Worm (Caenorhabditis elegans): Measurements from ENCODE around the gene T23B5.4.

DNA sequence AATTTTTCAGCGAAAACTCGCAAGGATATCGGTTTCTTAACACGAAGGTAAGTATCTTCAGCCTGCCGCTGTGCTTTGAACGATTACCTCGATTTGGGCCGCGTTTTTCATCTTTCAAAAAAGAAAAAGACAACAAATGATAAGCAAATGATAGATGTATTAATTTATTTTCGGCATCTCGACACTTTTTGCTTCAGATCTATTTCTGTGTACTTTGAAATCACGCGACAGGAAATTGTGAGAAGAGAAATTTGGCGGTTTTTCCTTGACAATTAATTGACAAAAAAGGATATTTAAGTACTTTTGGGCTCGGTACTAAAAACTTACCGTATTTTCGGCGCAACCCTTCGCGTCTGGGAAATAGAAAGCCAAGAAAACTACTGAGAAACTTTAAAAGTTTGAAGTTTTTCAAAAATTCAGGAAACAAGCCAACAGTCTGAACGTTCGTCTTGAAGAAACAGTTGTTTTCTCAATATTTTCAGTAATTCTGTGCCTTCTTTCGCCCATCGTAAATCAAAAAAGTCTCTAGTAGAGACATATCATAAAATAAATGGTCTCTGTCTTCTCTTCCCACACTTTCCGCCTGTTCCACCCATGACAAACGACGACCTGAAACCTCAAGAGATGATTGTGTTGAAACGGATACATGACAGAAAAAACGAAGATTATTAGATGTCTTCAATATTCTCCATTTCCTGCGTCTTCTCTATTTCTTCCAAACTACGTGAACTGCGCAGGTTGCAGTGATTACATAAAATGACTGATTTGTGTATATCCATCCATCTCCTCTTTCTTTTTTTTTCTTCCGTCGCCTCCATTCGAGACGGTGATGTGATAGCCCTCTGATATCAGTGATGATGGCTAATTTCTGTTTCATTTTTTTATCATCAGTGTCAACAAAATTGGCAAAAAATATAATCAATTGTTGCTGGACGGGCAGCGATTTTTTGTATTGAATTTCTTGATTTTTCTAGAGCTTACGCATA lies 33.6 kb upstream of the T23B5.4 start:
- TF ChIP-seq unc-62 (GFP tag; optimal IDR thresholded peaks at IDR 0.05) = no peak
- no peak for TF ChIP-seq K11D2.4 (GFP tag; IDR thresholded peaks at IDR 0.05)
- no peak for TF ChIP-seq ceh-58 (GFP tag; IDR thresholded peaks at IDR 0.05)
- no peak for TF ChIP-seq pha-4 (tag; optimal IDR thresholded peaks at IDR 0.05)
- TF ChIP-seq akir-1 (GFP tag; optimal IDR thresholded peaks at IDR 0.05) = no peak
- no peak for TF ChIP-seq Y53G8AR.9 (GFP tag; conservative IDR thresholded peaks at IDR 0.05)
